Fruit fly (Drosophila melanogaster) whole organism, embryonic: Measurements from ENCODE around the gene SecCl.

Source experiments
- CG10654 ChIP-seq: fragments of 200-800 bp; sonication (Bioruptor generic); optimal IDR thresholded peaks from 2 replicates; lab custom pipeline; 2016; ENCODE audit warnings: missing biosample characterization, missing genetic modification characterization
- CG11696 ChIP-seq: fragments of 200-800 bp; sonication (Bioruptor generic); IDR thresholded peaks from 2 replicates; pipeline ENCODE4 v1.3.6; 2022; ENCODE audit warnings: missing biosample characterization, missing genetic modification characterization
- CG14710 ChIP-seq: fragments of 200-800 bp; sonication (Bioruptor generic); optimal IDR thresholded peaks from 3 replicates; lab custom pipeline; 2019; ENCODE audit warnings: missing biosample characterization, mild to moderate bottlenecking, missing genetic modification characterization, moderate library complexity
- CG15601 ChIP-seq: fragments of 200-800 bp; sonication (Bioruptor generic); optimal IDR thresholded peaks from 3 replicates; lab custom pipeline; 2019; ENCODE audit warnings: missing biosample characterization, mild to moderate bottlenecking, missing genetic modification characterization, moderate library complexity
- CG17359 ChIP-seq: fragments of 200-800 bp; sonication (Bioruptor generic); optimal IDR thresholded peaks from 3 replicates; lab custom pipeline; 2018; ENCODE audit warnings: missing biosample characterization, mild to moderate bottlenecking, missing genetic modification characterization, moderate library complexity
- CG2120 ChIP-seq: fragments of 200-800 bp; sonication (Bioruptor generic); optimal IDR thresholded peaks from 3 replicates; lab custom pipeline; 2016; ENCODE audit warnings: missing biosample characterization, missing genetic modification characterization
- CG2129 ChIP-seq: fragments of 200-800 bp; sonication (Bioruptor generic); IDR thresholded peaks from 2 replicates; pipeline ENCODE4 v1.3.6; 2022; ENCODE audit warnings: missing biosample characterization, missing genetic modification characterization; ENCODE audit not compliant: partially characterized antibody
- CG2712 ChIP-seq: fragments of 200-800 bp; optimal IDR thresholded peaks from 3 replicates; lab custom pipeline; 2019; ENCODE audit warnings: missing biosample characterization, mild to moderate bottlenecking, missing genetic modification characterization, moderate library complexity
- CG30020 ChIP-seq: fragments of 200-800 bp; optimal IDR thresholded peaks from 2 replicates; lab custom pipeline; 2019; ENCODE audit warnings: missing biosample characterization, mild to moderate bottlenecking, missing genetic modification characterization, moderate library complexity
- CG3281 ChIP-seq: fragments of 200-800 bp; sonication (Bioruptor generic); optimal IDR thresholded peaks from 3 replicates; lab custom pipeline; 2017; ENCODE audit warnings: missing biosample characterization, mild to moderate bottlenecking, missing genetic modification characterization
- CG33213 ChIP-seq: fragments of 200-800 bp; sonication (Bioruptor generic); optimal IDR thresholded peaks from 3 replicates; lab custom pipeline; 2016; ENCODE audit warnings: missing biosample characterization, missing genetic modification characterization
- CG3726 ChIP-seq: fragments of 200-800 bp; sonication (Bioruptor generic); IDR thresholded peaks from 3 replicates; pipeline ENCODE4, ENCODE4 v1.3.6; 2022; ENCODE audit warnings: missing biosample characterization, missing genetic modification characterization
- CG3847 ChIP-seq: fragments of 200-800 bp; sonication (Bioruptor generic); IDR thresholded peaks from 2 replicates; pipeline ENCODE4 v1.3.6; 2022; ENCODE audit warnings: missing biosample characterization, missing genetic modification characterization
- CG6254 ChIP-seq: fragments of 200-800 bp; sonication (Bioruptor generic); optimal IDR thresholded peaks from 3 replicates; lab custom pipeline; 2017; ENCODE audit warnings: mild to moderate bottlenecking, missing biosample characterization, missing genetic modification reagents, missing genetic modification characterization
- CG6654 ChIP-seq: fragments of 200-800 bp; sonication (Bioruptor generic); optimal IDR thresholded peaks from 2 replicates; lab custom pipeline; 2017; ENCODE audit warnings: missing biosample characterization, mild to moderate bottlenecking, missing genetic modification characterization
- CG7839 ChIP-seq: fragments of 200-800 bp; sonication (Bioruptor generic); optimal IDR thresholded peaks from 3 replicates; lab custom pipeline; 2018; ENCODE audit warnings: missing biosample characterization, mild to moderate bottlenecking, missing genetic modification characterization, moderate library complexity
- CHES-1-like ChIP-seq: fragments of 200-800 bp; sonication (Bioruptor generic); optimal IDR thresholded peaks from 2 replicates; lab custom pipeline; 2016; ENCODE audit warnings: missing biosample characterization, missing genetic modification characterization
- D19A ChIP-seq: fragments of 200-800 bp; optimal IDR thresholded peaks from 3 replicates; lab custom pipeline; 2019; ENCODE audit warnings: missing biosample characterization, mild to moderate bottlenecking, missing genetic modification characterization, moderate library complexity
- D19B ChIP-seq: fragments of 200-800 bp; sonication (Bioruptor generic); optimal IDR thresholded peaks from 2 replicates; lab custom pipeline; 2017; ENCODE audit warnings: missing biosample characterization, mild to moderate bottlenecking, missing genetic modification characterization
- Dbx ChIP-seq: fragments of 200-800 bp; sonication (Bioruptor generic); IDR thresholded peaks from 3 replicates; pipeline ENCODE4 v1.3.6; 2022; ENCODE audit warnings: missing biosample characterization, missing genetic modification characterization
- Dip3 ChIP-seq: fragments of 200-800 bp; sonication (Bioruptor generic); optimal IDR thresholded peaks from 3 replicates; lab custom pipeline; 2016; ENCODE audit warnings: missing biosample characterization, missing genetic modification characterization
- Gsc ChIP-seq: fragments of 200-800 bp; sonication (Bioruptor generic); IDR thresholded peaks from 2 replicates; pipeline ENCODE4 v1.3.6; 2022; ENCODE audit warnings: missing biosample characterization, missing genetic modification characterization
- H15 ChIP-seq: fragments of 200-800 bp; sonication (Bioruptor generic); IDR thresholded peaks from 3 replicates; pipeline ENCODE4 v1.3.6; 2022; ENCODE audit warnings: missing biosample characterization, missing genetic modification characterization
- Hr39 ChIP-seq: fragments of >200 bp; optimal IDR thresholded peaks from 2 replicates; lab custom pipeline; 2017
- MBD-R2 ChIP-seq: fragments of 200-800 bp; sonication (Bioruptor generic); IDR thresholded peaks from 2 replicates; pipeline ENCODE4 v1.3.6; 2022; ENCODE audit warnings: missing biosample characterization, missing genetic modification characterization
- Med ChIP-seq: fragments of 200-800 bp; sonication (Bioruptor generic); peaks from one replicate; lab custom pipeline; 2016; ENCODE audit warnings: missing biosample characterization, missing genetic modification characterization, mild to moderate bottlenecking, inconsistent platforms, moderate library complexity
- NFAT ChIP-seq: fragments of 200-800 bp; sonication (Bioruptor generic); IDR thresholded peaks from 2 replicates; pipeline ENCODE4 v1.3.6; 2022; ENCODE audit warnings: missing biosample characterization, missing genetic modification characterization
- Rfx ChIP-seq: fragments of 200-800 bp; sonication (Bioruptor generic); IDR thresholded peaks from 2 replicates; pipeline ENCODE4 v1.3.6; 2022; ENCODE audit warnings: missing biosample characterization, missing genetic modification characterization
- Sry-δ ChIP-seq: fragments of 200-800 bp; sonication (Bioruptor generic); optimal IDR thresholded peaks from 2 replicates; lab custom pipeline; 2016; ENCODE audit warnings: missing biosample characterization, missing genetic modification characterization
- Tbp ChIP-seq: fragments of >200 bp; optimal IDR thresholded peaks from 2 replicates; lab custom pipeline; 2018; ENCODE audit warnings: missing biosample characterization, missing genetic modification characterization
- Xrp1 ChIP-seq: fragments of 200-800 bp; sonication (Bioruptor generic); IDR thresholded peaks from 2 replicates; pipeline ENCODE4 v1.3.6; 2022; ENCODE audit warnings: missing biosample characterization, missing genetic modification characterization
- bab2 ChIP-seq: fragments of 200-800 bp; sonication (Bioruptor generic); optimal IDR thresholded peaks from 2 replicates; lab custom pipeline; 2016; ENCODE audit warnings: missing biosample characterization, missing genetic modification characterization
- btn ChIP-seq: fragments of 200-800 bp; sonication (Bioruptor generic); optimal IDR thresholded peaks from 2 replicates; lab custom pipeline; 2016; ENCODE audit warnings: missing biosample characterization, missing genetic modification characterization
- croc ChIP-seq: fragments of 200-800 bp; sonication (Bioruptor generic); conservative IDR thresholded peaks from 3 replicates; pipeline ENCODE4 v1.3.6; 2022; ENCODE audit warnings: missing biosample characterization, missing genetic modification characterization
- fd96Cb ChIP-seq: fragments of 200-800 bp; sonication (Bioruptor generic); optimal IDR thresholded peaks from 2 replicates; lab custom pipeline; 2018; ENCODE audit warnings: missing biosample characterization, mild to moderate bottlenecking, missing genetic modification characterization, moderate library complexity
- gce ChIP-seq: fragments of 200-800 bp; sonication (Bioruptor generic); IDR thresholded peaks from 3 replicates; pipeline ENCODE4 v1.3.6; 2022; ENCODE audit warnings: missing biosample characterization, missing genetic modification characterization
- gro ChIP-seq: fragments of 200-800 bp; sonication (Bioruptor generic); optimal IDR thresholded peaks from 2 replicates; lab custom pipeline; 2016; ENCODE audit warnings: missing biosample characterization, missing genetic modification characterization
- nerfin-2 ChIP-seq: fragments of 200-800 bp; sonication (Bioruptor generic); IDR thresholded peaks from 2 replicates; pipeline ENCODE4 v1.3.6; 2022; ENCODE audit warnings: missing biosample characterization, missing genetic modification characterization; ENCODE audit not compliant: partially characterized antibody
- nmo ChIP-seq: fragments of 200-800 bp; sonication (Bioruptor generic); optimal IDR thresholded peaks from 2 replicates; lab custom pipeline; 2018; ENCODE audit warnings: missing biosample characterization, mild to moderate bottlenecking, missing genetic modification characterization, moderate library complexity
- nom ChIP-seq: fragments of 200-800 bp; sonication (Bioruptor generic); optimal IDR thresholded peaks from 2 replicates; lab custom pipeline; 2017; ENCODE audit warnings: missing biosample characterization, missing genetic modification characterization, mild to moderate bottlenecking, moderate library complexity, missing genetic modification reagents
- onecut ChIP-seq: fragments of 200-800 bp; sonication (Bioruptor generic); IDR thresholded peaks from 2 replicates; pipeline ENCODE4 v1.3.6; 2022; ENCODE audit warnings: missing biosample characterization, missing genetic modification characterization
- pfk ChIP-seq: fragments of 200-800 bp; sonication (Bioruptor generic); optimal IDR thresholded peaks from 2 replicates; lab custom pipeline; 2018; ENCODE audit warnings: missing biosample characterization, mild to moderate bottlenecking, missing genetic modification characterization, moderate library complexity
- pros ChIP-seq: fragments of 200-800 bp; sonication (Bioruptor generic); optimal IDR thresholded peaks from 3 replicates; lab custom pipeline; 2019; ENCODE audit warnings: missing biosample characterization, mild to moderate bottlenecking, missing genetic modification characterization, moderate library complexity
- row ChIP-seq: fragments of 200-800 bp; sonication (Bioruptor generic); IDR thresholded peaks from 3 replicates; pipeline ENCODE4 v1.3.6; 2022; ENCODE audit warnings: missing biosample characterization, missing genetic modification characterization
- schlank ChIP-seq: fragments of 200-800 bp; sonication (Bioruptor generic); optimal IDR thresholded peaks from 2 replicates; lab custom pipeline; 2018; ENCODE audit warnings: missing biosample characterization, mild to moderate bottlenecking, missing genetic modification characterization
- sens ChIP-seq: fragments of 200-800 bp; sonication (Bioruptor generic); peaks from one replicate; lab custom pipeline; 2016; ENCODE audit warnings: missing biosample characterization, missing genetic modification characterization
- sim ChIP-seq: fragments of 200-800 bp; sonication (Bioruptor generic); IDR thresholded peaks from 2 replicates; pipeline ENCODE4 v1.3.6; 2022; ENCODE audit warnings: missing biosample characterization, missing genetic modification characterization
- sisA ChIP-seq: fragments of 200-800 bp; sonication (Bioruptor generic); IDR thresholded peaks from 2 replicates; pipeline ENCODE4 v1.3.6; 2022; ENCODE audit warnings: missing biosample characterization, missing genetic modification characterization
- sob ChIP-seq: fragments of 200-800 bp; sonication (Bioruptor generic); IDR thresholded peaks from 2 replicates; pipeline ENCODE4 v1.3.6; 2022; ENCODE audit warnings: missing biosample characterization, missing genetic modification characterization
- ssp ChIP-seq: fragments of 200-800 bp; sonication (Bioruptor generic); IDR thresholded peaks from 2 replicates; pipeline ENCODE4 v1.3.6; 2022; ENCODE audit warnings: missing biosample characterization, missing genetic modification characterization
- zfh1 ChIP-seq: fragments of 200-800 bp; sonication (Bioruptor generic); IDR thresholded peaks from 3 replicates; pipeline ENCODE4 v1.3.6; 2022; ENCODE audit warnings: missing biosample characterization, missing genetic modification characterization

Gene SecCl

DNA sequence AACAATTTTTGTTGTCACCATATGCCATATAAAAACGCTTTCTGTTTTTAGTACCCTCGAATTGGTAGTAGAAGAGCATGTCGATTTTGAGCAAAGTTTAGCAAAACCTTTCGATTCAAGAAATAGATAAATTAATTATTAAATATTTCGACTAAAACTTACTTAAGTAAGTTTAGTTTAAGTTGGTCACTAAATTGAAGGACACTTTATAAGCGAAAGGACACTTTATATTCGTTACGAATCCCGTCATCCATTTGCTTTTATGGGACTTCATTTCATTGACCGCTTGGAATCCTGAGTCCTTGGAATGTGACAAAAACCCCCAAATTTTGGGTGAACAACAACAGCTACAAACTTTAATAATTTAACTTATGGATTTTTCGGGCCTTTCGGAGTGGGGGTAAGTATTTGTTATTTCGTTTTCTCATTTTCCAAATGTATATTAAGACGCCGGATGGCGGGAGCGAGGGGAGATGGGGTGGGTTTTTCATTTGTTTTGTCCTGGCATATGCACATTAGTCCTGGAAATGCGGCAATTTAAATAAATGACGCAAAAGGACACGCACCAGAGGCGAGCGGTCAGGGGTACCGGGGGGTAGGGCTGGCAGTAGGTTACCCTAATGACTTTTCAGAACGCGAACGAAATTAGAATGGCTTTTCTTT is 10.9 kb upstream of the SecCl start (continued):
- TF ChIP-seq Xrp1 (GFP tag; lab: Robert Waterston, UW), result peak; percentile 76
- TF ChIP-seq D19B (GFP tag; lab: Kevin White, UChicago), result peak; percentile 59
- 0 out of 3 replicates have a peak, but pooled peaks have one; percentile 9 for TF ChIP-seq CG3726
- no peak for TF ChIP-seq Gsc (GFP tag; lab: Robert Waterston, UW)
- TF ChIP-seq schlank, result no peak
- peak; percentile 66 for TF ChIP-seq CG2712 (tag; lab: Kevin White, UChicago)
- peak; percentile 42 for TF ChIP-seq CG2120 (GFP tag; lab: Kevin White, UChicago)
- peak; percentile 20 for TF ChIP-seq nmo (GFP tag; lab: Kevin White, UChicago)
- no peak for TF ChIP-seq CG30020 (tag; lab: Kevin White, UChicago)
- TF ChIP-seq sens (GFP tag; lab: Kevin White, UChicago), result peak; percentile 81
- no peak for TF ChIP-seq sob (GFP tag; lab: Robert Waterston, UW)
- TF ChIP-seq sim (GFP tag; lab: Robert Waterston, UW), result no peak
- TF ChIP-seq onecut, result peak; percentile 61; the same call in 1 of the 2 replicates
- TF ChIP-seq CG6254, result peak; percentile 19
- TF ChIP-seq Hr39 (lab: Kevin White, UChicago), result no peak
- no peak for TF ChIP-seq CG3281
- peak; percentile 68 for TF ChIP-seq row
- TF ChIP-seq bab2 (GFP tag; lab: Kevin White, UChicago), result no peak
- no peak for TF ChIP-seq Sry-δ (GFP tag; lab: Kevin White, UChicago)
- TF ChIP-seq MBD-R2 (GFP tag; lab: Robert Waterston, UW), result no peak
- no peak for TF ChIP-seq ssp
- TF ChIP-seq CG6654 (GFP tag; lab: Kevin White, UChicago), result no peak
- TF ChIP-seq CG7839 (tag; lab: Kevin White, UChicago), result peak; percentile 52
- TF ChIP-seq CG11696 (GFP tag; lab: Robert Waterston, UW), result 0 out of 2 replicates have a peak, but pooled peaks have one; percentile 19
- TF ChIP-seq gro (GFP tag; lab: Kevin White, UChicago), result no peak
- TF ChIP-seq nerfin-2 (GFP tag; lab: Robert Waterston, UW), result no peak
- peak; percentile 48; the same call in 1 of the 3 replicates for TF ChIP-seq Dbx (GFP tag; lab: Robert Waterston, UW)
- TF ChIP-seq CG10654, result no peak
- no peak for TF ChIP-seq btn (GFP tag; lab: Kevin White, UChicago)
- TF ChIP-seq croc (GFP tag; lab: Robert Waterston, UW), result no peak
- peak; percentile 18 for TF ChIP-seq fd96Cb
- TF ChIP-seq Med (GFP tag; lab: Kevin White, UChicago), result peak; percentile 58
- TF ChIP-seq sisA (GFP tag; lab: Robert Waterston, UW), result peak; percentile 54; the same call in 1 of the 2 replicates
- no peak for TF ChIP-seq Dip3 (GFP tag; lab: Kevin White, UChicago)
- TF ChIP-seq pfk (GFP tag; lab: Kevin White, UChicago), result no peak
- TF ChIP-seq CG2129 (GFP tag; lab: Robert Waterston, UW), result no peak
- no peak for TF ChIP-seq Rfx (GFP tag; lab: Robert Waterston, UW)
- TF ChIP-seq nom, result no peak
- TF ChIP-seq CG33213 (GFP tag; lab: Kevin White, UChicago), result no peak
- no peak for TF ChIP-seq CG3847
- TF ChIP-seq pros (GFP tag; lab: Kevin White, UChicago), result peak; percentile 78
- TF ChIP-seq CG15601, result peak; percentile 4
- TF ChIP-seq H15, result 0 out of 3 replicates have a peak, but pooled peaks have one; percentile 34
- TF ChIP-seq Tbp, result no peak
- peak; percentile 63; the same call in 2 of the 3 replicates for TF ChIP-seq zfh1 (GFP tag; lab: Robert Waterston, UW)
- 0 out of 3 replicates have a peak, but pooled peaks have one; percentile 7 for TF ChIP-seq gce (GFP tag; lab: Robert Waterston, UW)
- TF ChIP-seq NFAT (GFP tag; lab: Robert Waterston, UW), result no peak
- TF ChIP-seq CHES-1-like (GFP tag; lab: Kevin White, UChicago), result no peak
- peak; percentile 18 for TF ChIP-seq CG14710
- peak; percentile 55 for TF ChIP-seq CG17359 (tag; lab: Kevin White, UChicago)
- peak; percentile 39 for TF ChIP-seq D19A (tag; lab: Kevin White, UChicago)
